Fruit fly (Drosophila melanogaster) whole organism, pupa: ENCODE measurements around the gene CG10650.

Experiments
- CG10348 ChIP-seq: fragments of 200-800 bp; sonication (Bioruptor generic); IDR thresholded peaks from 2 replicates; pipeline ENCODE4 v1.3.6; 2022; ENCODE audit warnings: missing biosample characterization, missing genetic modification characterization
- CG12605 ChIP-seq: fragments of 200-800 bp; sonication (Bioruptor generic); IDR thresholded peaks from 2 replicates; pipeline ENCODE4 v1.3.6; 2022; ENCODE audit warnings: missing biosample characterization, missing genetic modification characterization
- CG13204 ChIP-seq: fragments of 200-800 bp; sonication (Bioruptor generic); optimal IDR thresholded peaks from 2 replicates; lab custom pipeline; 2018; ENCODE audit warnings: missing biosample characterization, mild to moderate bottlenecking, missing genetic modification characterization, moderate library complexity
- CG14655 ChIP-seq: fragments of 200-800 bp; sonication (Bioruptor generic); optimal IDR thresholded peaks from 3 replicates; lab custom pipeline; 2017; ENCODE audit warnings: mild to moderate bottlenecking, missing biosample characterization, missing genetic modification reagents, missing genetic modification characterization
- CG15710 ChIP-seq: fragments of 200-800 bp; sonication (Bioruptor generic); optimal IDR thresholded peaks from 2 replicates; lab custom pipeline; 2018; ENCODE audit warnings: missing biosample characterization, mild to moderate bottlenecking, missing genetic modification characterization, moderate library complexity
- CG17806 ChIP-seq: fragments of 200-800 bp; sonication (Bioruptor generic); optimal IDR thresholded peaks from 2 replicates; lab custom pipeline; 2018; ENCODE audit warnings: missing biosample characterization, mild to moderate bottlenecking, missing genetic modification characterization, moderate library complexity
- CG32121 ChIP-seq: fragments of 200-800 bp; sonication (Bioruptor generic); IDR thresholded peaks from 2 replicates; pipeline ENCODE4 v1.3.6; 2022; ENCODE audit warnings: missing biosample characterization, missing genetic modification characterization
- CG34367 ChIP-seq: fragments of 200-800 bp; sonication (Bioruptor generic); optimal IDR thresholded peaks from 2 replicates; lab custom pipeline; 2018; ENCODE audit warnings: missing biosample characterization, mild to moderate bottlenecking, missing genetic modification characterization
- CG4496 ChIP-seq: fragments of 200-800 bp; sonication (Bioruptor generic); IDR thresholded peaks from 3 replicates; pipeline ENCODE4 v1.3.6; 2022; ENCODE audit warnings: missing biosample characterization, missing genetic modification characterization
- CG8159 ChIP-seq: fragments of 200-800 bp; sonication (Bioruptor generic); optimal IDR thresholded peaks from 3 replicates; lab custom pipeline; 2018; ENCODE audit warnings: missing biosample characterization, mild to moderate bottlenecking, missing genetic modification characterization, moderate library complexity
- CG8301 ChIP-seq: fragments of 200-800 bp; sonication (Bioruptor generic); optimal IDR thresholded peaks from 2 replicates; lab custom pipeline; 2018; ENCODE audit warnings: missing biosample characterization, mild to moderate bottlenecking, missing genetic modification characterization
- CG9948 ChIP-seq: fragments of 200-800 bp; sonication (Bioruptor generic); optimal IDR thresholded peaks from 2 replicates; lab custom pipeline; 2018; ENCODE audit warnings: missing biosample characterization, mild to moderate bottlenecking, missing genetic modification characterization, moderate library complexity
- D1 ChIP-seq: fragments of 200-800 bp; sonication (Bioruptor generic); optimal IDR thresholded peaks from 2 replicates; lab custom pipeline; 2018; ENCODE audit warnings: missing biosample characterization, mild to moderate bottlenecking, missing genetic modification characterization, moderate library complexity
- EcR ChIP-seq: fragments of 200-800 bp; sonication (Bioruptor generic); optimal IDR thresholded peaks from 3 replicates; lab custom pipeline; 2019; ENCODE audit warnings: missing biosample characterization, missing genetic modification characterization, mild to moderate bottlenecking, moderate library complexity, missing genetic modification reagents
- Ets98B ChIP-seq: fragments of 200-800 bp; sonication (Bioruptor generic); IDR thresholded peaks from 2 replicates; pipeline ENCODE4 v1.3.6; 2022; ENCODE audit warnings: missing biosample characterization, missing genetic modification characterization
- Pif1A ChIP-seq: fragments of 200-800 bp; sonication (Bioruptor generic); optimal IDR thresholded peaks from 3 replicates; lab custom pipeline; 2016; ENCODE audit warnings: missing biosample characterization, missing genetic modification characterization
- Pif1B ChIP-seq: fragments of 200-800 bp; sonication (Bioruptor generic); optimal IDR thresholded peaks from 3 replicates; lab custom pipeline; 2016; ENCODE audit warnings: missing biosample characterization, missing genetic modification characterization
- Snoo ChIP-seq: fragments of 200-800 bp; sonication (Bioruptor generic); optimal IDR thresholded peaks from 3 replicates; lab custom pipeline; 2017; ENCODE audit warnings: missing biosample characterization, mild to moderate bottlenecking, missing genetic modification characterization, inconsistent platforms
- fd96Ca ChIP-seq: fragments of 200-800 bp; sonication (Bioruptor generic); IDR thresholded peaks from 3 replicates; pipeline ENCODE4 v1.3.6; 2022; ENCODE audit warnings: missing biosample characterization, missing genetic modification characterization
- gl ChIP-seq: fragments of 200-800 bp; sonication (Bioruptor generic); optimal IDR thresholded peaks from 2 replicates; lab custom pipeline; 2018; ENCODE audit warnings: missing biosample characterization, mild to moderate bottlenecking, missing genetic modification characterization
- rn ChIP-seq: fragments of 200-800 bp; sonication (Bioruptor generic); IDR thresholded peaks from 2 replicates; pipeline ENCODE4 v1.3.6; 2022; ENCODE audit warnings: missing biosample characterization, missing genetic modification characterization

Gene CG10650

DNA sequence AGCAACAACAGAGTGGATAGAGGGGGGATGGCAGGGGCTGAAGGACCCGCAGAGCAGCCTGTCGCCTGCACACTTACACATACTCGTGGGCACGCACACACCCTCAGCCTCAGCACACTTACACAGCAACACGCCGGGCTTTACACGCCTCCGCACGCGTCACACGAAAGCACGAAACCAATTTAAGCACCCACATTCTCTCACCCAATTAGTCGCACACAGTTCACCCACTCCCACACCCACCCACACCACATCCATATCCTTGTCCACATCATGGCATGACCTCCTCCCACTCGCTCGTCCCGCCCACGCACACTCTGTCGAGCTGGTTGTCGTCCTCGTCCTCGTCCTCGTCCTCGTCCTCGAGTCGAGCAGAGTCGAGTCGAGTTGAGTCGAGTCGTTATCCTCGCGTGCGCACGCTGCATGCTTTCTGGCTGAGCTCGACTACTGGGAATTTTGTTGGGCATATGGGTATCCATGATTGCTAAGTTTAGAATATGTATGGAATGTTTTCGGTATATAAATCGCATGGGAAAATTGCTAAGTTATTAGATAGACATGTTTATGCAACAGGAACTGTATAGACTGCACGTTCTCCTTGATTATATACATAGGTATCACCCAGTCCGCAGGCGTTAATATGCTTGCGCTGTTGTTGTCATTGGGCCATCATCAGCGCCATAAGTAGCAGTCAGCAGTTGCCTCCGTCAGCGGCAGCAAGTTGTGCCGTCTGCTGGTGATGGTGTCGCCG, 16.3 kb upstream of the CG10650 start:
- peak; percentile 62; the same call in 1 of the 2 replicates for TF ChIP-seq Ets98B (GFP tag; lab: Robert Waterston, UW)
- TF ChIP-seq CG8159 = peak; percentile 80
- TF ChIP-seq CG17806 = peak; percentile 74
- peak; percentile 48 for TF ChIP-seq Snoo (tag; lab: Kevin White, UChicago)
- peak; percentile 81 for TF ChIP-seq fd96Ca (GFP tag; lab: Robert Waterston, UW)
- TF ChIP-seq CG34367 = peak; percentile 75
- peak; percentile 76 for TF ChIP-seq CG15710 (tag; lab: Kevin White, UChicago)
- TF ChIP-seq EcR (GFP tag; lab: Kevin White, UChicago) = no peak
- peak; percentile 32; the same call in 1 of the 2 replicates for TF ChIP-seq CG10348 (GFP tag; lab: Robert Waterston, UW)
- TF ChIP-seq CG14655 (GFP tag; lab: Kevin White, UChicago) = peak; percentile 69
- TF ChIP-seq CG4496 (GFP tag; lab: Robert Waterston, UW) = peak; percentile 67; the same call in 2 of the 3 replicates
- TF ChIP-seq CG9948 (tag; lab: Kevin White, UChicago) = peak; percentile 66
- peak; percentile 61 for TF ChIP-seq CG8301 (tag; lab: Kevin White, UChicago)
- TF ChIP-seq Pif1B (GFP tag; lab: Kevin White, UChicago) = peak; percentile 42
- peak; percentile 54; the same call in 1 of the 2 replicates for TF ChIP-seq CG12605 (GFP tag; lab: Robert Waterston, UW)
- TF ChIP-seq D1 = no peak
- 0 out of 2 replicates have a peak, but pooled peaks have one; percentile 34 for TF ChIP-seq rn (GFP tag; lab: Robert Waterston, UW)
- peak; percentile 46 for TF ChIP-seq gl (tag; lab: Kevin White, UChicago)
- peak; percentile 76 for TF ChIP-seq Pif1A (GFP tag; lab: Kevin White, UChicago)
- peak; percentile 61 for TF ChIP-seq CG13204
- peak; percentile 76 for TF ChIP-seq CG32121 (GFP tag; lab: Robert Waterston, UW)

DNA sequence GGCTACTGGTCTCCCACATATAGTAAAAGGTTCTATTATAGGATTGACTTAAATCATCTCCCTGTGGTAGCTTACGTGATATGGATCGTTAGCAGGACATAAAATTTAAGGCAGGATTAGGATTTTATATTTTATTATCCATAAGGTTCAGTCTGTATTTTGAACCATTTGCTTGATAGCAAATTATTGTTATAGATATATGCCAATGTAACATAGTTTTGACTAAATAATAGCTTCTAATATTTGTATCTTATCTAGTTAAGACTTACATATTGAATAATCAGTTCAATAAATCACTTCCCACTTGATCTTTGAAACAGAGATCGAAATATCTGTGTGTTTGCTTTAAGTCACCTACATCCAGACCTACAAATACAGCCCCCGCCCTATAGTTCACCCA, 14.8 kb upstream of the CG10650 start, which contains the start of gene robl37BC:
Gene robl37BC, plus strand, starts transcription at position 301 of the 400 bp plus-strand sequence.
- TF ChIP-seq fd96Ca (GFP tag; lab: Robert Waterston, UW) (no peak), Snoo (tag; lab: Kevin White, UChicago) (no peak), CG4496 (GFP tag; lab: Robert Waterston, UW) (no peak), gl (tag; lab: Kevin White, UChicago) (no peak), EcR (GFP tag; lab: Kevin White, UChicago) (no peak), Pif1A (GFP tag; lab: Kevin White, UChicago) (no peak), CG32121 (GFP tag; lab: Robert Waterston, UW) (no peak), CG8301 (tag; lab: Kevin White, UChicago) (no peak), D1 (no peak), Ets98B (GFP tag; lab: Robert Waterston, UW) (no peak), CG14655 (GFP tag; lab: Kevin White, UChicago) (no peak), CG8159 (no peak), rn (GFP tag; lab: Robert Waterston, UW) (no peak)

DNA sequence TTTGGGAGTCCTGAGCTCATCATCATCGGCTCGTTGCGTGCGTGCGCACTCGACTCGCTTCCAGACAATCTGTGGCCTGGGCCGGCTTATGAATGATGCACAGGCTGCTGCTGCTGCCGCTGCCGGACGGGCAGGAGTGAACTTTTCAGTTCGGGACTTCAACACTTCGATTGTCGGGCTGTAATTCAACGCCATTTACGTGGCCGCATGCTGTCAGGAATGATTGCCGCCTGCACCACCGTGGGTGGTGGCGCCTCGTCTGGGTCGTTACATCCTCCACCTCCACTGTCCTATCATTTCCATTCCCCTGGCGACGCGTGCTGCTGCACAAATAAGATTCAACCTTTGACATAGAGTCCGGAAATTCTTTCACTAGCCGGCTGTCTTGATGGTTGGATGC, 14.3 kb upstream of the CG10650 start:
- TF ChIP-seq fd96Ca (GFP tag; lab: Robert Waterston, UW) = no peak
- no peak for TF ChIP-seq Ets98B (GFP tag; lab: Robert Waterston, UW)
- TF ChIP-seq CG34367 = no peak
- TF ChIP-seq CG4496 (GFP tag; lab: Robert Waterston, UW) = no peak
- TF ChIP-seq Pif1A (GFP tag; lab: Kevin White, UChicago) = no peak
- no peak for TF ChIP-seq CG8159
- no peak for TF ChIP-seq CG15710 (tag; lab: Kevin White, UChicago)

DNA sequence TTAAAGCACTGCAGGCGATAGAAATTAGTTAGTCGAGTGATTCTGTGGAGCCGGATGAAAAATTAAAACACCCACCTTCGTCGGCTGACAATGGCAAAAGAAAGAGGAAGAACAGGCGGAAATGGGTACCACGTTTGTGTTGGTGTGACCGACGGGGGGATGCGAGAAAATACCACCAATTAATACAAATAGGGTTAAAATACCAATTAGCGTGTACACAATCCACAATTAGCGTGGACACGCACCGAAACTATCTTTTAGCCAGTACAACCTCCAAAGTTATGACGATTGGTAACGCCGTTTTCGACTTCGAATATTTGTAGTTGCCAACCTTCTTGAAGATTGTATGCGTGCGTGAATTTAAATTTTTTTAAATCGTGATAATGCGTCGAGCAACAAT, 13.4 kb upstream of the CG10650 start, which contains the start of gene RpL30:
Gene RpL30, minus strand, starts transcription at position 177 of the 400 bp plus-strand sequence.
- TF ChIP-seq CG10348 (GFP tag; lab: Robert Waterston, UW) (no peak), CG8159 (peak; percentile 66), CG14655 (GFP tag; lab: Kevin White, UChicago) (peak; percentile 51), Snoo (tag; lab: Kevin White, UChicago) (peak; percentile 90), CG12605 (GFP tag; lab: Robert Waterston, UW) (peak; percentile 91), CG4496 (GFP tag; lab: Robert Waterston, UW) (peak; percentile 83), CG17806 (peak; percentile 44), CG13204 (peak; percentile 79), CG8301 (tag; lab: Kevin White, UChicago) (peak; percentile 56), D1 (no peak), Ets98B (GFP tag; lab: Robert Waterston, UW) (peak; percentile 78), CG15710 (tag; lab: Kevin White, UChicago) (peak; percentile 60), CG9948 (tag; lab: Kevin White, UChicago) (peak; percentile 31), CG34367 (peak; percentile 79), gl (tag; lab: Kevin White, UChicago) (peak; percentile 76), fd96Ca (GFP tag; lab: Robert Waterston, UW) (no peak; the same call in 2 of the 3 replicates), CG32121 (GFP tag; lab: Robert Waterston, UW) (peak; percentile 60; the same call in 1 of the 2 replicates), Pif1A (GFP tag; lab: Kevin White, UChicago) (peak; percentile 71), rn (GFP tag; lab: Robert Waterston, UW) (peak; percentile 40; the same call in 1 of the 2 replicates), EcR (GFP tag; lab: Kevin White, UChicago) (peak; percentile 31), Pif1B (GFP tag; lab: Kevin White, UChicago) (peak; percentile 63)

DNA sequence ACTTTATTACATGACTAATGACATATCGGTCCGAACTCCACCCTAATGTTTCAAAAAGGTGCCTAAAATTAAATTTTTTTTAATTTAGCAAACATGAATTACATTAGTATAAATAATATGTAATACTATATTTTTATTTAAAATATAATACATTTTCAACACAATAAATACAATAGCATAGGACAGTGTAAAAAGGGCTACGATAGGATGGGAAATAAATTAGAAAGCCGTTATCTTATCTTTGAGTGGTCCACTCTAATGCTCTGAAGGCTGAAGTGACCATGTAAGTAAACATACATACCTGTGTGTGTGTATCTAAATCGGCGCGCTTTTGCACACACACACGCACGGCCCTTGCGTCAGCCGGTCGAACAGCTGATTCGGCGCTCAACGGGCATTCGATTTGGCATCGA, 7.2 kb upstream of the CG10650 start, which contains the start of gene CG31793:
Gene CG31793, plus strand, starts transcription at position 409 of the 413 bp plus-strand sequence.
- TF ChIP-seq CG12605 (GFP tag; lab: Robert Waterston, UW) (no peak; the same call in 1 of the 2 replicates), gl (tag; lab: Kevin White, UChicago) (no peak), fd96Ca (GFP tag; lab: Robert Waterston, UW) (no peak), Snoo (tag; lab: Kevin White, UChicago) (peak; percentile 9), CG34367 (peak; percentile 32), Pif1A (GFP tag; lab: Kevin White, UChicago) (no peak), CG8301 (tag; lab: Kevin White, UChicago) (peak; percentile 61), CG4496 (GFP tag; lab: Robert Waterston, UW) (peak; percentile 80), CG13204 (no peak), CG9948 (tag; lab: Kevin White, UChicago) (peak; percentile 43), Ets98B (GFP tag; lab: Robert Waterston, UW) (peak; percentile 60; the same call in 1 of the 2 replicates), D1 (peak; percentile 84), CG17806 (peak; percentile 64), EcR (GFP tag; lab: Kevin White, UChicago) (no peak), Pif1B (GFP tag; lab: Kevin White, UChicago) (peak; percentile 71), CG10348 (GFP tag; lab: Robert Waterston, UW) (no peak), CG32121 (GFP tag; lab: Robert Waterston, UW) (peak; percentile 63), rn (GFP tag; lab: Robert Waterston, UW) (0 out of 2 replicates have a peak, but pooled peaks have one; percentile 25), CG14655 (GFP tag; lab: Kevin White, UChicago) (peak; percentile 67), CG15710 (tag; lab: Kevin White, UChicago) (no peak), CG8159 (peak; percentile 98)
